Fruit fly (Drosophila melanogaster): ENCODE data around the gene cup.

- TF ChIP-seq Pif1A (GFP tag; optimal IDR thresholded peaks at IDR 0.05) (no peak), CG12605 (GFP tag; IDR thresholded peaks at IDR 0.05) (no peak), EcR (GFP tag; optimal IDR thresholded peaks at IDR 0.05) (no peak), D1 (tag; optimal IDR thresholded peaks at IDR 0.05) (no peak), Ets98B (GFP tag; IDR thresholded peaks at IDR 0.05) (no peak), CG8301 (tag; optimal IDR thresholded peaks at IDR 0.05) (no peak), Pif1B (GFP tag; optimal IDR thresholded peaks at IDR 0.05) (no peak), Snoo (tag; optimal IDR thresholded peaks at IDR 0.05) (no peak), CG14655 (GFP tag; optimal IDR thresholded peaks at IDR 0.05) (no peak), CG17806 (tag; optimal IDR thresholded peaks at IDR 0.05) (no peak), rn (GFP tag; IDR thresholded peaks at IDR 0.05) (no peak), CG9948 (tag; optimal IDR thresholded peaks at IDR 0.05) (no peak), CG34367 (tag; optimal IDR thresholded peaks at IDR 0.05) (no peak), CG8159 (tag; optimal IDR thresholded peaks at IDR 0.05) (no peak)
These were observed 19.4 kb downstream of the cup start for dm6 chr2L:6682909-6683308.
